1 worm cellular context compared by ENCODE assay signal in genomic region chrIV:5778342-5778741, ce11.
A peak's percentile ranks its signal among the peaks of the same experiment; 100 is the strongest.
TF ChIP-seq lines count a peak whose summit lies in the region.

No protein-coding gene starts in this region.

TF ChIP-seq in whole organism, L1 larva, 84 proteins besides CTCF, POLR2A, EP300 and RAD21 (continued from another document):
- TF ChIP-seq xbp-1 (tag; optimal IDR thresholded peaks at IDR 0.05; lab: Kevin White, UChicago) (peak; percentile 15), ces-1 (GFP tag; optimal IDR thresholded peaks at IDR 0.05; lab: Kevin White, UChicago) (no peak), C34B4.2 (tag; optimal IDR thresholded peaks at IDR 0.05; lab: Kevin White, UChicago) (no peak), zag-1 (tag; optimal IDR thresholded peaks at IDR 0.05; lab: Kevin White, UChicago) (no peak), ceh-90 (tag; optimal IDR thresholded peaks at IDR 0.05; lab: Kevin White, UChicago) (no peak), nhr-71 (tag; optimal IDR thresholded peaks at IDR 0.05; lab: Kevin White, UChicago) (peak; percentile 93), skn-1 (tag; optimal IDR thresholded peaks at IDR 0.05; lab: Kevin White, UChicago) (no peak), mab-9 (GFP tag; IDR thresholded peaks at IDR 0.05; lab: Robert Waterston, UW) (no peak), sup-37 (GFP tag; optimal IDR thresholded peaks at IDR 0.05; lab: Kevin White, UChicago) (no peak), isw-1 (GFP tag; IDR thresholded peaks at IDR 0.05; lab: Robert Waterston, UW) (no peak), dpl-1 (GFP tag; optimal IDR thresholded peaks at IDR 0.05; lab: Kevin White, UChicago) (peak in 1 of 3 experiments; percentile 23), ceh-8 (GFP tag; optimal IDR thresholded peaks at IDR 0.05; lab: Kevin White, UChicago) (no peak), unc-30 (tag; optimal IDR thresholded peaks at IDR 0.05; lab: Kevin White, UChicago) (no peak), hlh-4 (tag; optimal IDR thresholded peaks at IDR 0.05; lab: Kevin White, UChicago) (no peak), pqm-1 (tag; optimal IDR thresholded peaks at IDR 0.05; lab: Kevin White, UChicago) (no peak), ztf-11 (tag; optimal IDR thresholded peaks at IDR 0.05; lab: Kevin White, UChicago) (no peak), lin-14 (GFP tag; optimal IDR thresholded peaks at IDR 0.05; lab: Kevin White, UChicago) (peak; percentile 64), fos-1 (tag; optimal IDR thresholded peaks at IDR 0.05; lab: Kevin White, UChicago) (no peak), ets-5 (GFP tag; IDR thresholded peaks at IDR 0.05; lab: Robert Waterston, UW) (no peak), nhr-76 (tag; optimal IDR thresholded peaks at IDR 0.05; lab: Kevin White, UChicago) (no peak), aha-1 (tag; optimal IDR thresholded peaks at IDR 0.05; lab: Kevin White, UChicago) (no peak), ama-1 (optimal IDR thresholded peaks at IDR 0.05; lab: Kevin White, UChicago) (no peak), fkh-8 (tag; optimal IDR thresholded peaks at IDR 0.05; lab: Kevin White, UChicago) (no peak), nhr-77 (tag; optimal IDR thresholded peaks at IDR 0.05; lab: Kevin White, UChicago) (no peak), dsc-1 (tag; optimal IDR thresholded peaks at IDR 0.05; lab: Kevin White, UChicago) (no peak), nhr-237 (tag; optimal IDR thresholded peaks at IDR 0.05; lab: Kevin White, UChicago) (no peak), blmp-1 (tag; optimal IDR thresholded peaks at IDR 0.05; lab: Kevin White, UChicago) (peak; percentile 3), mef-2 (tag; optimal IDR thresholded peaks at IDR 0.05; lab: Kevin White, UChicago) (no peak), C04F5.9 (tag; optimal IDR thresholded peaks at IDR 0.05; lab: Kevin White, UChicago) (no peak), swsn-7 (tag; optimal IDR thresholded peaks at IDR 0.05; lab: Kevin White, UChicago) (no peak), nhr-85 (tag; lab: Kevin White, UChicago) (peak; percentile 95), tlp-1 (tag; optimal IDR thresholded peaks at IDR 0.05; lab: Kevin White, UChicago) (no peak)
